Fruit fly (Drosophila melanogaster) whole organism, larva: ENCODE results near the gene sNPF-R.

ENCODE experiments used
- noc ChIP-seq: fragments of 200-800 bp; sonication (Bioruptor generic); optimal IDR thresholded peaks from 3 replicates; lab custom pipeline; 2019; ENCODE audit warnings: missing biosample characterization, mild to moderate bottlenecking, missing genetic modification characterization, moderate library complexity

The sNPF-R gene

DNA sequence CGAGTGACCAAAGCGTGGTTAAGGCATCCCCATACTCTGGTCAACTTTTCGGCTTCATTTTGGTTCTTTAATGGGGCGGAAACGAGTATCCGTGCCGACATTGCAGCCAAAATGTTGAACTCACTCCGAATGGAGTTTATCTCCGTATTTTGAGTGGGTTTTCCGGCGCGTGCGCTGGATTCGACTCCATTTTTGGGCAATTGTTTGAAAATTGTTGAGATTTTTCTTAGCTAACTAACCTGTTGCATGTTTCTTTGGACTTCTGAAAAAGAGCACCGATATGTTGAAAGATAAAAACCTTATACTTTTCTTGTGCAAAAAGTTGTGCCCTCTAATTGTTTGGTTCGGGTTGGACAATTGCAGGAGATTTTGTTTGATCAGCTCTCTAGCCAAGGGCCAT is 52.2 kb downstream of the sNPF-R start:
- TF ChIP-seq noc: no peak

DNA sequence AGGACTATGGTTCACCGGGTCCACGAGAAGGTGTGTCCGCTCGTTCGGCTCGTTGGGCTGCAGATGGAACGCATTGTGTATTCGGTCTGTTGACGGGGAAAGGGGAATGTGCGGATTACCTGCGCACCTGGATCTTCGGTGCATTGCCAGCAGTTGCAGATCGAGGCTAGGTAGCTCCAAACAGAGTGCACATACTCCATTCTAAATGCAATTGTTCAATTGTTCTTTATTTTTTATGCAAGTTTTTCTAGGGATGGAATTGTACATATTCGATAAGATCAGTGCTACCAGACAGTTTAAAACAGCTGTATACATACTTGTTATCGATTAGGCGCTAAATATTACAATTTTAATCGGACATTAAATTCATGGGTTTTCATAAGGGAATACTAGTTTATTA is 60.1 kb downstream of the sNPF-R start, which contains the start of gene Lamtor1:
TSS of gene Lamtor1 (minus strand) at position 268 of the 400 bp plus-strand sequence.
- no peak for TF ChIP-seq noc

DNA sequence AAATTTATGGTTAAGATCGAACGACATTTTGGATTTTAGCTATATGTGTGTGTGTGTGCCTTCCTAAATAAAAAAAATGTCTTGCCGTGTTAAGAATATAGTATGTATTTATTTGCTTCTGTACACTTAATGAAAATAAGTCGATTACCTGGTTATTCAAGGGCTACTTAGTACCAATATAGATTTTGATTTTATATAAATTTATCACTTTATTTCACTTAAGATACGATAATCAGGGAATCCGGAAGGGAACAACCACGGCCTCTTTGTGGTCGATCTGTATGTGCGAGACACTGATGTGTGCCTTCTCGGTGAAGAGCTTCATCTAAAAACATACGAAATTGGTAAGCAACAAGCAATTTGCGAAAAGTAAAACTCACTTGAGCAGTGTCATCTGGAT is 61.1 kb downstream of the sNPF-R start, which contains the start of gene CG14183:
TSS of gene CG14183 (minus strand) at position 101 of the 400 bp plus-strand sequence.
- TF ChIP-seq noc: no peak
